Worm (Caenorhabditis elegans) whole organism, L1 larva: ENCODE results near the gene maoc-1.

ENCODE experiments used
- C34B4.2 ChIP-seq: sonication (generic microtip); optimal IDR thresholded peaks from 2 replicates; lab custom pipeline; 2017; ENCODE audit warnings: mild to moderate bottlenecking, missing genetic modification characterization, missing compliant biosample characterization
- Y116A8C.19 ChIP-seq: sonication (generic microtip); optimal IDR thresholded peaks from 2 replicates; lab custom pipeline; 2016; ENCODE audit warnings: missing compliant biosample characterization, missing genetic modification characterization, borderline replicate concordance
- aha-1 ChIP-seq: fragments of 150-350 bp; optimal IDR thresholded peaks from 2 replicates; lab custom pipeline; 2014; ENCODE audit warnings: missing biosample characterization, missing genetic modification characterization
- efl-1 ChIP-seq, 4 experiments: fragments of 150-350 bp; optimal IDR thresholded peaks in 3 of 4; peaks in 1 of 4; 1 replicate in 1 of 4; 2 replicates in 3 of 4; lab custom pipeline; 2014; ENCODE audit warnings: missing biosample characterization in 2 of 4, missing genetic modification characterization in 2 of 4, missing genetic modification reagents in 2 of 4
- efl-3 ChIP-seq: fragments of 200-800 bp; sonication (Bioruptor generic); optimal IDR thresholded peaks from 2 replicates; lab custom pipeline; 2018; ENCODE audit warnings: mild to moderate bottlenecking, missing genetic modification characterization, missing compliant biosample characterization
- egl-13 ChIP-seq: sonication (generic microtip); optimal IDR thresholded peaks from 2 replicates; lab custom pipeline; 2016; ENCODE audit warnings: missing genotype, missing genetic modification reagents, missing genetic modification characterization, missing compliant biosample characterization
- elt-2 ChIP-seq: sonication (generic microtip); optimal IDR thresholded peaks from 2 replicates; lab custom pipeline; 2016; ENCODE audit warnings: missing genetic modification characterization, mild to moderate bottlenecking, inconsistent platforms, missing compliant biosample characterization, missing genetic modification reagents
- ets-5 ChIP-seq: fragments of 200-800 bp; sonication (Bioruptor generic); IDR thresholded peaks from 2 replicates; pipeline ENCODE4 v1.3.6; 2022; ENCODE audit warnings: missing genetic modification characterization, missing compliant biosample characterization
- fkh-4 ChIP-seq: sonication (generic microtip); optimal IDR thresholded peaks from 2 replicates; lab custom pipeline; 2016; ENCODE audit warnings: missing compliant biosample characterization, missing genetic modification characterization, borderline replicate concordance
- fos-1 ChIP-seq: fragments of 150-350 bp; optimal IDR thresholded peaks from 2 replicates; lab custom pipeline; 2014; ENCODE audit warnings: missing biosample characterization, missing genetic modification characterization
- hlh-17 ChIP-seq: fragments of 200-800 bp; sonication (Bioruptor generic); optimal IDR thresholded peaks from 2 replicates; lab custom pipeline; 2018; ENCODE audit warnings: missing genetic modification characterization, mild to moderate bottlenecking, missing compliant biosample characterization, moderate library complexity, borderline replicate concordance
- hpl-2 ChIP-seq: fragments of 150-350 bp; optimal IDR thresholded peaks from 2 replicates; lab custom pipeline; 2014; ENCODE audit warnings: missing biosample characterization, missing genetic modification reagents, missing genetic modification characterization
- isw-1 ChIP-seq: fragments of 200-800 bp; sonication (Bioruptor generic); IDR thresholded peaks from 2 replicates; pipeline ENCODE4 v1.3.6; 2022; ENCODE audit warnings: missing genetic modification characterization, missing compliant biosample characterization
- lin-13 ChIP-seq: fragments of 150-350 bp; optimal IDR thresholded peaks from 2 replicates; lab custom pipeline; 2014; ENCODE audit warnings: missing biosample characterization, missing genetic modification reagents, missing genetic modification characterization
- lin-14 ChIP-seq: fragments of 200-800 bp; sonication (Bioruptor generic); optimal IDR thresholded peaks from 2 replicates; lab custom pipeline; 2018; ENCODE audit warnings: mild to moderate bottlenecking, missing genetic modification characterization, moderate library complexity, missing compliant biosample characterization
- lir-3 ChIP-seq: sonication (generic microtip); optimal IDR thresholded peaks from 2 replicates; lab custom pipeline; 2016; ENCODE audit warnings: mild to moderate bottlenecking, missing genetic modification characterization, moderate library complexity, missing compliant biosample characterization; ENCODE audit not compliant: poor library complexity
- lsy-2 ChIP-seq, 2 experiments: fragments of 150-350 bp; optimal IDR thresholded peaks; 2 replicates each; lab custom pipeline; 2014; ENCODE audit warnings: missing biosample characterization in 2 of 2, missing genetic modification characterization in 2 of 2
- mdl-1 ChIP-seq, 2 experiments: fragments of 150-350 bp; optimal IDR thresholded peaks; 2 replicates each; lab custom pipeline; 2014 to 2017; ENCODE audit warnings: missing biosample characterization in 2 of 2, missing genetic modification characterization in 2 of 2, inconsistent platforms in 1 of 2
- mep-1 ChIP-seq: fragments of 150-350 bp; optimal IDR thresholded peaks from 2 replicates; lab custom pipeline; 2014; ENCODE audit warnings: missing biosample characterization, missing genetic modification characterization
- nhr-47 ChIP-seq: sonication (generic microtip); optimal IDR thresholded peaks from 2 replicates; lab custom pipeline; 2016; ENCODE audit warnings: mild to moderate bottlenecking, missing genetic modification characterization, moderate library complexity, missing compliant biosample characterization
- nhr-76 ChIP-seq: sonication (generic microtip); optimal IDR thresholded peaks from 2 replicates; lab custom pipeline; 2017; ENCODE audit warnings: missing biosample characterization, missing genetic modification characterization
- nhr-85 ChIP-seq: sonication (generic microtip); peaks from one replicate; lab custom pipeline; 2016; ENCODE audit warnings: missing genetic modification characterization, inconsistent platforms, missing compliant biosample characterization
- nhr-90 ChIP-seq: sonication (generic microtip); optimal IDR thresholded peaks from 2 replicates; lab custom pipeline; 2016; ENCODE audit warnings: mild to moderate bottlenecking, missing genetic modification characterization, missing compliant biosample characterization; ENCODE audit not compliant: poor library complexity
- rnt-1 ChIP-seq: sonication (generic microtip); optimal IDR thresholded peaks from 2 replicates; lab custom pipeline; 2016; ENCODE audit warnings: mild to moderate bottlenecking, missing genetic modification characterization, moderate library complexity, missing compliant biosample characterization
- snpc-4 ChIP-seq: fragments of 150-350 bp; optimal IDR thresholded peaks from 2 replicates; lab custom pipeline; 2014; ENCODE audit warnings: missing biosample characterization, missing genetic modification characterization
- snu-23 ChIP-seq: sonication (generic microtip); optimal IDR thresholded peaks from 2 replicates; lab custom pipeline; 2016; ENCODE audit warnings: missing genetic modification characterization, missing compliant biosample characterization
- tbx-2 ChIP-seq: sonication (generic microtip); optimal IDR thresholded peaks from 2 replicates; lab custom pipeline; 2016; ENCODE audit warnings: missing genetic modification characterization, missing compliant biosample characterization
- unc-98 ChIP-seq: fragments of 200-800 bp; sonication (Bioruptor generic); IDR thresholded peaks from 2 replicates; pipeline ENCODE4 v1.3.6; 2022; ENCODE audit warnings: missing genetic modification characterization, missing compliant biosample characterization
- xbp-1 ChIP-seq: sonication (generic microtip); optimal IDR thresholded peaks from 2 replicates; lab custom pipeline; 2016; ENCODE audit warnings: missing genetic modification characterization, missing compliant biosample characterization
- zag-1 ChIP-seq: fragments of 150-350 bp; optimal IDR thresholded peaks from 2 replicates; lab custom pipeline; 2014; ENCODE audit warnings: missing biosample characterization, missing genetic modification characterization
- zip-4 ChIP-seq: fragments of 200-800 bp; sonication (Bioruptor generic); optimal IDR thresholded peaks from 2 replicates; lab custom pipeline; 2018; ENCODE audit warnings: mild to moderate bottlenecking, missing genetic modification characterization, moderate library complexity, missing compliant biosample characterization
- ztf-4 ChIP-seq: fragments of 150-350 bp; optimal IDR thresholded peaks from 2 replicates; lab custom pipeline; 2014; ENCODE audit warnings: missing biosample characterization, missing genetic modification characterization

Gene maoc-1

ce11 chrII:7204951-7205350 is 8.9 kb downstream of the maoc-1 start, which contains the start of gene srd-58:
Gene srd-58, minus strand, starts transcription at chrII:7205051.
- TF ChIP-seq mep-1 (tag; lab: Kevin White, UChicago) (no peak), unc-98 (GFP tag; lab: Robert Waterston, UW) (no peak)

DNA sequence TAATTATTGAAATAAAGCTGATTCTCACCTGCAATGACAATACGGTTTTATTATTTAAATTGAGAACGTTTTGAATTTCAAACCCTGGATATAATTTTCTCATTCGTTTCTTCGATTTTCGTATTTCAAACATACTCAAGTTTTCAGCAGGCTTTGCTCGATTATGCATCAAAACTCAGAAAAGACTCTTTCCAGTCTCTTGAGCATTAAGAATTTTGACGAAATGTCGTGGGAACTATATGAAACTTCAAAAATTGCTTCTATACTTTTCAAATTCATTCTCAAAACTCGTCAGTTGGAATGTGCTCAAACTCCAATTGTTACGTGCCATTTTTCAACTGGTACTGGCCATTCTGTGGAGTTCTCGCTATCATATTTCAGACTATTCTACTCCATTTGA is 9.3 kb downstream of the maoc-1 start, which contains the start of gene srd-59:
srd-59 (plus strand) TSS at position 301 of the 400 bp plus-strand sequence.
- TF ChIP-seq snpc-4 (tag; lab: Kevin White, UChicago) (no peak), nhr-85 (tag; lab: Kevin White, UChicago) (no peak), lin-13 (no peak), zag-1 (tag; lab: Kevin White, UChicago) (no peak), tbx-2 (no peak), Y116A8C.19 (tag; lab: Kevin White, UChicago) (no peak), nhr-47 (tag; lab: Kevin White, UChicago) (no peak), efl-3 (GFP tag; lab: Kevin White, UChicago) (no peak), ets-5 (GFP tag; lab: Robert Waterston, UW) (no peak), egl-13 (tag; lab: Kevin White, UChicago) (no peak), mep-1 (tag; lab: Kevin White, UChicago) (no peak), nhr-90 (no peak)
- TF ChIP-seq, all 84 proteins: peak for 0

- TF ChIP-seq fkh-4 (tag; lab: Kevin White, UChicago) (no peak), efl-1 (optimal IDR thresholded peaks at IDR 0.05; lab: Kevin White, UChicago) (no peak), efl-1 (GFP tag; optimal IDR thresholded peaks at IDR 0.05 in 1 of 2; lab: Kevin White, UChicago) (peak in 1 of 2 experiments; percentile 78)
Observed at ce11 chrII:7207649-7208048, 11.6 kb downstream of the maoc-1 start.

DNA sequence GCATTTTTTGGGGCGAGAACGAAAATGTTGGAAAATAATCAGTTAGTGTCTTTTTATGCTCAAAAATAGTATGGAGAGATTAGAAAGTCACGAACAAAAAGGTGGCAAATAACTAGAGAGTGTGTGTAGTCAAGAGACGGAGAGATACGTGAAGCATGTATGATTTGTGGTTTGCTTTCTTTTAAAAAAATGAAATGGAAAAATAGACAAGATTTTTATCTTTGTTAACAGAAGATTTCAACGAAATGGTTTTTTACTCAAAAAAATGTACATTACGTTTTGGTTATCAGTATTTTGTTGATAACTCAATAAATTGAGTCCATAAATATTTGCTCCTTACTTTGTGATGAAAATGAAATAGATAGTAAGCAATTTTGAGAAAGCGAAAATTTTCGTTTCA is 12.1 kb downstream of the maoc-1 start, which contains the start of gene dhs-7:
dhs-7 (minus strand) TSS at position 277 of the 400 bp plus-strand sequence.
- TF ChIP-seq elt-2 (peak; percentile 44), nhr-47 (tag; lab: Kevin White, UChicago) (no peak)

DNA sequence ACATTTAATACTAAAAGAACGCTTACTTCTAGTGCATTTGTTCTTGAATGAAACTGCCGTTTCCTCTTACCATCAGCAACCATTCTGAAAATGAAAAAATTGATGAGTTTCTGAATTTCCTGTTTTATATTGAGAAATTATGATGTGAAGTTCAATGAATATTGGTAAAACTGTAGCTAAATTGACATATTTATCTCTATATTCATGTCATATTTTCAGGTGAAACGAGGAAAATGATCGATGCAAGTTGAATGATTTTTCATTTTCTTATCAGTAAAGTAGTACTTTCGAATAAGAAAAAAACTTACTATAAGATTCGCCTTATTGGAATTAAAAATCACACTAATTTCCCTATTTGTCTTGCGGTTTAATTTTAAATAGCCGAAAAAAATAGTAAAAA is 14.1 kb downstream of the maoc-1 start, which contains the start of gene E04F6.15:
E04F6.15 (minus strand) TSS at position 101 of the 400 bp plus-strand sequence.
- TF ChIP-seq nhr-85 (tag; lab: Kevin White, UChicago) (no peak), isw-1 (GFP tag; lab: Robert Waterston, UW) (no peak), hpl-2 (GFP tag; lab: Kevin White, UChicago) (no peak), aha-1 (tag; lab: Kevin White, UChicago) (no peak)

DNA sequence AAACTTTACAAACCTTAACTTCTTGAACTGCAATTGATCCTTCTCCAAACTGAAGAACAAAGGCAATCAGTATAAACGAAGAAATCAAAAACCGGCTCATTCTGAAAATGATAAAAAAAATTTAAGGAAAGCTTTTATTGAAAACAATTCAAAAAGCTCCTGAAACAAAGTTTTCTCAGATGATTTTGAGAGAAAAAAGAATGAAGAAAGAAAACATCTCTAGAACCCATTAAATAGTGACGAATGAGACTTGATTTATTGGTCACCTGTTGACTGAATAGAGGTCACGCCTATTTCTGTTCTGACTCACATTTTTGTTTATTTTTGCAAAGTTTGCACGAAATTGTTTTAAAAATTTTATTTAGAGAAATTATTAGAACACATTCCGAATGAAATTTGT is 15.2 kb downstream of the maoc-1 start, which contains the start of gene E04F6.8:
E04F6.8 (minus strand) TSS at position 101 of the 400 bp plus-strand sequence.
- TF ChIP-seq zip-4 (GFP tag; lab: Kevin White, UChicago) (no peak), lin-14 (GFP tag; lab: Kevin White, UChicago) (peak; percentile 45), rnt-1 (tag; lab: Kevin White, UChicago) (peak; percentile 14), lir-3 (tag; lab: Kevin White, UChicago) (peak; percentile 45)
- TF ChIP-seq, all 84 proteins: peak for 3

- no peak for TF ChIP-seq zag-1 (tag; lab: Kevin White, UChicago)
Observed at ce11 chrII:7212059-7212458, 16.0 kb downstream of the maoc-1 start, which contains the start of gene E04F6.9. Gene E04F6.9, minus strand, starts transcription at chrII:7212159.

DNA sequence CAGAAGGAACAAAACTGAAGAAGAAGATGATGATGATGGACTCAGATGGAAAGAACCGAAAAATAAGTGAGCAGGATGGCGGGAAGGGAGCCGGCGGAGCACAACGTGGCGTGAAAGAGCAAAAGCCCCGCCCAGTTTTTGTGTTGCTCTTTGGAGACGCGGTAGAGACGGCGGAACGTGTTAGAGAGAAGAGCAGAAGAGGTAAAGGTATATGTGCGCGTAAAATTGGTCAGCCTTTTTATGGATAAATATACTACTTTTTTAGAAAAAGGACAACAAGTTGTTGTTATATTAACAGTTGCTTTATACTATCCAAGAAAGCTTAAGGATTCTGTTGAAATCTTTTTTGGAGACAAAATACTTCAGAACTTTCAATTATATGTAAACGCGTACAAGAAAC is 21.0 kb downstream of the maoc-1 start, which contains the start of gene E04F6.10:
E04F6.10 (minus strand) TSS at position 101 of the 400 bp plus-strand sequence.
- TF ChIP-seq xbp-1 (tag; lab: Kevin White, UChicago): no peak
- no peak for TF ChIP-seq snu-23 (GFP tag; lab: Kevin White, UChicago)
- TF ChIP-seq lir-3 (tag; lab: Kevin White, UChicago): no peak
- no peak for TF ChIP-seq lsy-2 (tag; optimal IDR thresholded peaks at IDR 0.05; lab: Kevin White, UChicago)
- TF ChIP-seq unc-98 (GFP tag; lab: Robert Waterston, UW): no peak
- TF ChIP-seq nhr-76 (tag; lab: Kevin White, UChicago): no peak
- no peak for TF ChIP-seq C34B4.2 (tag; lab: Kevin White, UChicago)
- TF ChIP-seq hlh-17 (GFP tag; lab: Kevin White, UChicago): no peak
- TF ChIP-seq nhr-47 (tag; lab: Kevin White, UChicago): no peak
- TF ChIP-seq ztf-4 (tag; lab: Kevin White, UChicago): no peak
- TF ChIP-seq fos-1 (tag; lab: Kevin White, UChicago): no peak
- no peak for TF ChIP-seq mdl-1 (tag; optimal IDR thresholded peaks at IDR 0.05; lab: Kevin White, UChicago)
